Worm (Caenorhabditis elegans): ENCODE data around the gene dhc-4.

- TF ChIP-seq lin-13 (GFP tag; optimal IDR thresholded peaks at IDR 0.05) = no peak
- no peak for TF ChIP-seq skn-1 (tag; optimal IDR thresholded peaks at IDR 0.05)
- no peak for TF ChIP-seq unc-62 (GFP tag; optimal IDR thresholded peaks at IDR 0.05)
- no peak for TF ChIP-seq nhr-237 (tag; optimal IDR thresholded peaks at IDR 0.05)
- no peak for TF ChIP-seq lin-11 (tag; optimal IDR thresholded peaks at IDR 0.05)
These were observed 9.4 kb upstream of the dhc-4 start for ce11 chrIII:10960387-10960786.
